Worm (Caenorhabditis elegans) whole organism, late embryonic: ENCODE results near the gene F14D7.9.

Experiments
- C08G9.2 ChIP-seq: sonication (generic microtip); optimal IDR thresholded peaks from 2 replicates; lab custom pipeline; 2016; ENCODE audit warnings: mild to moderate bottlenecking, missing genetic modification characterization, moderate library complexity, missing compliant biosample characterization
- C38D4.7 ChIP-seq: fragments of 200-800 bp; sonication (Bioruptor generic); optimal IDR thresholded peaks from 2 replicates; lab custom pipeline; 2018; ENCODE audit warnings: mild to moderate bottlenecking, missing genetic modification characterization, moderate library complexity, missing compliant biosample characterization
- F13H6.1 ChIP-seq: sonication (generic microtip); optimal IDR thresholded peaks from 2 replicates; lab custom pipeline; 2016; ENCODE audit warnings: missing genetic modification characterization, missing compliant biosample characterization
- K09A11.1 ChIP-seq: sonication (generic microtip); optimal IDR thresholded peaks from 2 replicates; lab custom pipeline; 2017; ENCODE audit warnings: antibody characterized with exemption, mild to moderate bottlenecking, missing genetic modification characterization, missing compliant biosample characterization; ENCODE audit not compliant: insufficient read depth
- T23F11.4 ChIP-seq: fragments of 200-800 bp; sonication (Bioruptor generic); optimal IDR thresholded peaks from 2 replicates; lab custom pipeline; 2018; ENCODE audit warnings: mild to moderate bottlenecking, missing genetic modification characterization, missing compliant biosample characterization
- Y22D7AL.16 ChIP-seq: sonication (generic microtip); optimal IDR thresholded peaks from 2 replicates; lab custom pipeline; 2016; ENCODE audit warnings: missing genetic modification characterization, missing compliant biosample characterization
- ahr-1 ChIP-seq: sonication (generic microtip); optimal IDR thresholded peaks from 2 replicates; lab custom pipeline; 2016; ENCODE audit warnings: missing genetic modification characterization, missing compliant biosample characterization
- ama-1 ChIP-seq: fragments of 150-350 bp; optimal IDR thresholded peaks from 2 replicates; lab custom pipeline; 2014
- ceh-18 ChIP-seq: sonication (generic microtip); optimal IDR thresholded peaks from 2 replicates; lab custom pipeline; 2016; ENCODE audit warnings: missing genetic modification characterization, missing compliant biosample characterization
- ceh-19 ChIP-seq: fragments of 200-800 bp; sonication (Bioruptor generic); optimal IDR thresholded peaks from 2 replicates; lab custom pipeline; 2018; ENCODE audit warnings: mild to moderate bottlenecking, missing genetic modification characterization, missing compliant biosample characterization
- ceh-2 ChIP-seq: sonication (generic microtip); optimal IDR thresholded peaks from 2 replicates; lab custom pipeline; 2016; ENCODE audit warnings: missing genotype, missing genetic modification characterization, missing compliant biosample characterization
- ceh-31 ChIP-seq: sonication (generic microtip); optimal IDR thresholded peaks from 2 replicates; lab custom pipeline; 2016; ENCODE audit warnings: missing genetic modification characterization, missing compliant biosample characterization
- ceh-34 ChIP-seq: sonication (generic microtip); optimal IDR thresholded peaks from 2 replicates; lab custom pipeline; 2016; ENCODE audit warnings: mild to moderate bottlenecking, missing genetic modification characterization, missing compliant biosample characterization
- ceh-45 ChIP-seq: fragments of 200-800 bp; sonication (Bioruptor generic); IDR thresholded peaks from 2 replicates; pipeline ENCODE4 v1.3.6; 2022; ENCODE audit warnings: missing genetic modification reagents, missing genetic modification characterization, missing compliant biosample characterization
- ceh-9 ChIP-seq: sonication (generic microtip); optimal IDR thresholded peaks from 2 replicates; lab custom pipeline; 2016; ENCODE audit warnings: mild to moderate bottlenecking, missing genetic modification characterization, inconsistent platforms, missing compliant biosample characterization
- dmd-4 ChIP-seq: sonication (generic microtip); optimal IDR thresholded peaks from 2 replicates; lab custom pipeline; 2016; ENCODE audit warnings: borderline replicate concordance, missing genetic modification characterization, missing compliant biosample characterization
- dve-1 ChIP-seq: sonication (generic microtip); optimal IDR thresholded peaks from 2 replicates; lab custom pipeline; 2017; ENCODE audit warnings: antibody characterized with exemption, mild to moderate bottlenecking, missing genetic modification characterization, missing compliant biosample characterization
- eyg-1 ChIP-seq: sonication (generic microtip); optimal IDR thresholded peaks from 2 replicates; lab custom pipeline; 2016; ENCODE audit warnings: missing genotype, missing genetic modification characterization, missing compliant biosample characterization
- fax-1 ChIP-seq: sonication (generic microtip); optimal IDR thresholded peaks from 2 replicates; lab custom pipeline; 2016; ENCODE audit warnings: missing genotype, missing genetic modification characterization, missing compliant biosample characterization
- fkh-10 ChIP-seq: fragments of 150-350 bp; optimal IDR thresholded peaks from 2 replicates; lab custom pipeline; 2014; ENCODE audit warnings: missing biosample characterization, missing genetic modification reagents, missing genetic modification characterization
- fkh-6 ChIP-seq: sonication (generic microtip); optimal IDR thresholded peaks from 2 replicates; lab custom pipeline; 2016; ENCODE audit warnings: missing genetic modification characterization, missing compliant biosample characterization
- hlh-13 ChIP-seq: fragments of 200-800 bp; sonication (Bioruptor generic); optimal IDR thresholded peaks from 2 replicates; lab custom pipeline; 2018; ENCODE audit warnings: mild to moderate bottlenecking, missing genetic modification characterization, missing compliant biosample characterization
- hlh-8 ChIP-seq: sonication (generic microtip); optimal IDR thresholded peaks from 2 replicates; lab custom pipeline; 2016; ENCODE audit warnings: missing genotype, missing genetic modification characterization, missing compliant biosample characterization
- lin-11 ChIP-seq: fragments of 200-800 bp; sonication (Bioruptor generic); optimal IDR thresholded peaks from 2 replicates; lab custom pipeline; 2018; ENCODE audit warnings: mild to moderate bottlenecking, missing genetic modification characterization, missing compliant biosample characterization
- madf-2 ChIP-seq: sonication (generic microtip); optimal IDR thresholded peaks from 2 replicates; lab custom pipeline; 2017; ENCODE audit warnings: missing genetic modification characterization, missing compliant biosample characterization
- mec-3 ChIP-seq: sonication (generic microtip); optimal IDR thresholded peaks from 2 replicates; lab custom pipeline; 2016; ENCODE audit warnings: borderline replicate concordance, missing genetic modification characterization, missing compliant biosample characterization
- nfya-1 ChIP-seq: sonication (generic microtip); optimal IDR thresholded peaks from 2 replicates; lab custom pipeline; 2017; ENCODE audit warnings: missing genetic modification characterization, mild to moderate bottlenecking, missing compliant biosample characterization, antibody characterized with exemption, moderate library complexity
- nhr-11 ChIP-seq: fragments of 150-350 bp; optimal IDR thresholded peaks from 2 replicates; lab custom pipeline; 2014; ENCODE audit warnings: missing biosample characterization, missing genetic modification characterization
- nhr-232 ChIP-seq: sonication (generic microtip); optimal IDR thresholded peaks from 2 replicates; lab custom pipeline; 2016; ENCODE audit warnings: missing genetic modification characterization, missing compliant biosample characterization
- odd-2 ChIP-seq: sonication (generic microtip); optimal IDR thresholded peaks from 2 replicates; lab custom pipeline; 2017; ENCODE audit warnings: antibody characterized with exemption, mild to moderate bottlenecking, missing genetic modification characterization, missing compliant biosample characterization
- pha-2 ChIP-seq: sonication (generic microtip); optimal IDR thresholded peaks from 2 replicates; lab custom pipeline; 2017; ENCODE audit warnings: mild to moderate bottlenecking, missing genetic modification characterization, missing compliant biosample characterization
- pqm-1 ChIP-seq: sonication (generic microtip); optimal IDR thresholded peaks from 2 replicates; lab custom pipeline; 2016; ENCODE audit warnings: missing genetic modification characterization, missing compliant biosample characterization
- pros-1 ChIP-seq: fragments of 150-350 bp; optimal IDR thresholded peaks from 2 replicates; lab custom pipeline; 2014; ENCODE audit warnings: missing biosample characterization, missing genetic modification reagents, missing genetic modification characterization
- sdc-2 ChIP-seq: sonication (generic microtip); optimal IDR thresholded peaks from 2 replicates; lab custom pipeline; 2016; ENCODE audit warnings: missing genotype, missing genetic modification characterization, missing compliant biosample characterization
- syd-9 ChIP-seq: sonication (generic microtip); optimal IDR thresholded peaks from 2 replicates; lab custom pipeline; 2016; ENCODE audit warnings: mild to moderate bottlenecking, missing genetic modification characterization, moderate library complexity, missing compliant biosample characterization
- tbx-2 ChIP-seq: sonication (generic microtip); optimal IDR thresholded peaks from 2 replicates; lab custom pipeline; 2016; ENCODE audit warnings: missing genetic modification characterization, missing compliant biosample characterization
- ztf-16 ChIP-seq: sonication (generic microtip); optimal IDR thresholded peaks from 2 replicates; lab custom pipeline; 2017; ENCODE audit warnings: missing genetic modification characterization, missing compliant biosample characterization

F14D7.9 gene

DNA sequence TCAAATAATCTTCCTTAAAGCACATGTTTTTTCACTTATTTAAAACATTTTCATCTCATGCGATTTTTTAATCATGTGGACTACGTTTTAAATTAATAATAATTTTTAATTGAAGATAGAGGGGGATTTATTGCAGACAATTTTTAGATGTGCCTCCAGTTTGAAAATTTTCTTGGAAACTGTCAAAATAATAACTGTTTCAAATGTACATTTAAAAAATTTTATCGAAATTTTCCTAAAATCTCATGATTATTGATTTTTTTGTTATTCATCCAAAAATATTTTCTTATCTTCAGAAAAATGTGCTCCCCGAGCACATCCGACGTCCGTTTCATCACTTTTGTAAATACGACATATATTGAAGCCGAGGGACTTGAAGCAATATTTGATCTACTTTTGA is 37.7 kb upstream of the F14D7.9 start, which contains the start of gene sre-8:
Gene sre-8, plus strand, starts transcription at position 301 of the 400 bp plus-strand sequence.
- TF ChIP-seq fkh-6 = no peak
- no peak for TF ChIP-seq T23F11.4 (GFP tag; lab: Kevin White, UChicago)
- TF ChIP-seq lin-11 (tag; lab: Kevin White, UChicago) = no peak
- TF ChIP-seq odd-2 (tag; lab: Kevin White, UChicago) = no peak
- no peak for TF ChIP-seq K09A11.1 (tag; lab: Kevin White, UChicago)
- no peak for TF ChIP-seq ceh-18 (tag; lab: Kevin White, UChicago)
- no peak for TF ChIP-seq ztf-16 (tag; lab: Kevin White, UChicago)
- TF ChIP-seq ceh-45 (GFP tag; lab: Robert Waterston, UW) = no peak
- no peak for TF ChIP-seq ceh-31
- no peak for TF ChIP-seq hlh-8
- TF ChIP-seq nhr-232 = no peak
- TF ChIP-seq C08G9.2 (tag; lab: Kevin White, UChicago) = no peak
- TF ChIP-seq ceh-9 = no peak
- no peak for TF ChIP-seq nfya-1 (tag; lab: Kevin White, UChicago)

DNA sequence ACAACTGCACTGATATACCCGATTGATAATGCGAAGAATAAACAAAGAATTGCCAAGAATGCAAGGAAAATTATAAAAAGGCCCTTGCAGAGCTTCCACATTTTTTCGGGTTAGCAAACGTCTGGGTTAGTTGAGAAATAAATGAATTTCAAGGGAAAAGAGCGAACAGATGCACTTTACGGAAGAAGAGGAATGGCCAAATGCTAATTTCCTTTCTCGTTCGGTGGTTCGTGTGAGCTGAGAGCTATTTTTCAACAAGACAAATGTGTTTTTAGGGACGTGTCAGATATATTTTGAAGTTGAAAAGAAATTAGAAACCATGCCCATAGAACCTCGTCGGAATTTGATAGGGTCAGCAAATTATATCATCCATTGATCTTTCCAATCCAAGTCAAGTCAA is 33.7 kb upstream of the F14D7.9 start, which contains the start of gene F40G12.2:
Gene F40G12.2, minus strand, starts transcription at position 101 of the 400 bp plus-strand sequence.
- no peak for TF ChIP-seq C08G9.2 (tag; lab: Kevin White, UChicago)
- no peak for TF ChIP-seq nfya-1 (tag; lab: Kevin White, UChicago)
- TF ChIP-seq ceh-19 (GFP tag; lab: Kevin White, UChicago) = no peak
- TF ChIP-seq ama-1 = no peak
- no peak for TF ChIP-seq hlh-8
- no peak for TF ChIP-seq pros-1 (tag; lab: Kevin White, UChicago)
- no peak for TF ChIP-seq sdc-2 (tag; lab: Kevin White, UChicago)
- TF ChIP-seq ceh-2 (tag; lab: Kevin White, UChicago) = no peak
- TF ChIP-seq eyg-1 (tag; lab: Kevin White, UChicago) = no peak
- TF ChIP-seq tbx-2 (tag; lab: Kevin White, UChicago) = no peak
- TF ChIP-seq syd-9 (tag; lab: Kevin White, UChicago) = no peak
- TF ChIP-seq pqm-1 (tag; lab: Kevin White, UChicago) = no peak
- TF ChIP-seq fkh-10 (GFP tag; lab: Kevin White, UChicago) = no peak
- TF ChIP-seq C38D4.7 (GFP tag; lab: Kevin White, UChicago) = no peak
- no peak for TF ChIP-seq ahr-1 (tag; lab: Kevin White, UChicago)
- TF ChIP-seq ceh-18 (tag; lab: Kevin White, UChicago) = no peak
- no peak for TF ChIP-seq dmd-4 (tag; lab: Kevin White, UChicago)
- TF ChIP-seq ceh-31 = no peak
- no peak for TF ChIP-seq fax-1 (tag; lab: Kevin White, UChicago)
- TF ChIP-seq hlh-13 = no peak

DNA sequence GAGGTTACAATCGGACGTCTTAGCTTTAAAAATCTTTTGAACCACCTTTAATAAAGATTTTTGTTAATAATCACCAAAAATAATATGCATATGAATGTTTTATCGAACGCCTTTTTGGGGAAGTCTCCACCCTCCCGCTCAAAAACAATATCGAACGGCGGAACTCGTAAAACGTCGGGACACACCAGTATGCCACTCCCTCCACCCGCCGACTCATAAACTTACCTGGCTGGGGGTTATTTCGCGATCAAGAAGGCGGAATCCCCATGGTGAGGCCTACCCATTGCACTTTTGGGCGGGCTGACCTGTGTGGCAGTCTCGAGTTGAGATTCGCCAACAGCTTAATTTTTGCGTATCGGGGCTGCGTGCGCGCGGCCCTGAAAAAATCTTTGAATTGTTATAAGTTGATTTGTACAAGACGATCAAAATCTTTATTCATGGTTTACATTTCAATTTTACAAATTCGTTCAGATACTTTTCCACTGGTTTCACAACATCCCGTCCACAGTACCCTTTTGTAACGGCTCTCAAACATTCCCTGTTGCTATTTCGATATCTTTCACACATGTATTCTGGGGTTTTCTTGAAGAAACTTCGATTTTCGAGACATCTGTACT is 27.1 kb upstream of the F14D7.9 start:
- TF ChIP-seq hlh-8 = no peak

DNA sequence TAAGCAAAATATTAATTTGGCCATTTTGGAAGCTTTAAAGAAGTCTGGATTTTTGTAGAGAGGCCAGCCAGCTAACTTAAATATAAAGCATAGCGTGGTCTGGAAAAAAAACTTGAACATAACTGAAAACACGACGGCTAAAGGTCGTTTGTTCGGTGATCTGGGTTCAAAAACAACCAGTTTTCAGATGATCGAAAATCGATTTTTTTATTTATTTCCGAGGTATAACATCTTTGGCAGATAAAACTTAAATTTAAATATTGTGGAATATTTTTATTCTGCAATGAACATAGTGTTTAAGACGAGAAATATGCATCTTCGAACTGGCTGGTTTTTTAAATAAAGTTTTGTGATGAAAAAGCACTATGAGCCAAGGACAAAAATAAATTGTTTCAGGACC is 25.9 kb upstream of the F14D7.9 start, which contains the start of gene F40G12.4:
Gene F40G12.4, minus strand, starts transcription at position 101 of the 400 bp plus-strand sequence.
- TF ChIP-seq F13H6.1 (tag; lab: Kevin White, UChicago) (no peak), madf-2 (tag; lab: Kevin White, UChicago) (no peak), dve-1 (no peak), nfya-1 (tag; lab: Kevin White, UChicago) (no peak), nhr-11 (tag; lab: Kevin White, UChicago) (no peak), ceh-34 (tag; lab: Kevin White, UChicago) (no peak), Y22D7AL.16 (tag; lab: Kevin White, UChicago) (no peak), pha-2 (tag; lab: Kevin White, UChicago) (no peak), mec-3 (tag; lab: Kevin White, UChicago) (no peak), ceh-2 (tag; lab: Kevin White, UChicago) (no peak)
